Worm (Caenorhabditis elegans): Measurements from ENCODE around the gene spin-2.

DNA sequence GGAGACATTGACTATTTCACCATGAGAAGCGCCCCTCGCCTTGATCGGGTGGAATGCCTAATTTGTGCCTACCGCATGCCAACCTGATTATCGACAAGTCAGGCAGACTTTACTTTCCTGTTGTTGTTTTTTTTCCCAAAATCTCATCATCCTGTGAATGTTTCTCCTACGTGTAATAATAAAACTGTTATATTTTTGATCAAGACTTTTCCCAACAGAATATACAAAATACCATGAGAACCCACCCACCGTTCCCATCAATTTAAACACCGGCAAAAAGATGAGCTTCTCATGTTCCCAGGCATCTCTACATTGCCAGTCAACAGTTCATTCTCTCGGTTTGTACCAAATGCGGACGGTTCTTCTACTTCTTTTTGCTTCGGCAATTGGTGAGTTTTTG, 40.0 kb upstream of the spin-2 start, which contains the start of gene scl-9:
- TF ChIP-seq ama-1 (optimal IDR thresholded peaks at IDR 0.05) (no peak), aly-2 (tag; optimal IDR thresholded peaks at IDR 0.05) (no peak), irx-1 (tag; optimal IDR thresholded peaks at IDR 0.05) (no peak), C16A3.4 (tag; optimal IDR thresholded peaks at IDR 0.05) (no peak), pax-3 (tag; optimal IDR thresholded peaks at IDR 0.05) (no peak)

Measured in whole organism, L1 larva.